Worm (Caenorhabditis elegans) whole organism, L1 larva: ENCODE data around the gene T14B4.1.

ENCODE experiments used
- F16B12.6 ChIP-seq: fragments of 150-350 bp; optimal IDR thresholded peaks from 2 replicates; lab custom pipeline; 2014; ENCODE audit warnings: missing biosample characterization, missing genetic modification characterization
- Y116A8C.19 ChIP-seq: sonication (generic microtip); optimal IDR thresholded peaks from 2 replicates; lab custom pipeline; 2016; ENCODE audit warnings: missing compliant biosample characterization, missing genetic modification characterization, borderline replicate concordance
- aha-1 ChIP-seq: fragments of 150-350 bp; optimal IDR thresholded peaks from 2 replicates; lab custom pipeline; 2014; ENCODE audit warnings: missing biosample characterization, missing genetic modification characterization
- ama-1 ChIP-seq: fragments of 150-350 bp; optimal IDR thresholded peaks from 2 replicates; lab custom pipeline; 2014
- blmp-1 ChIP-seq: fragments of 150-350 bp; optimal IDR thresholded peaks from 2 replicates; lab custom pipeline; 2014; ENCODE audit warnings: missing biosample characterization, missing genetic modification characterization
- ceh-63 ChIP-seq: fragments of 200-800 bp; sonication (Bioruptor generic); optimal IDR thresholded peaks from 2 replicates; lab custom pipeline; 2018; ENCODE audit warnings: mild to moderate bottlenecking, missing genetic modification characterization, missing compliant biosample characterization
- ceh-8 ChIP-seq: fragments of 200-800 bp; sonication (Bioruptor generic); optimal IDR thresholded peaks from 2 replicates; lab custom pipeline; 2018; ENCODE audit warnings: mild to moderate bottlenecking, missing genetic modification characterization, moderate library complexity, missing compliant biosample characterization
- ceh-82 ChIP-seq, 3 experiments: fragments of 150-350 bp in 1 of 3; sonication (generic microtip) in 2 of 3; optimal IDR thresholded peaks; 2 replicates each; lab custom pipeline; 2014 to 2017; ENCODE audit warnings: missing biosample characterization in 3 of 3, missing genetic modification characterization in 3 of 3
- ceh-88 ChIP-seq: fragments of 200-800 bp; sonication (Bioruptor generic); IDR thresholded peaks from 2 replicates; pipeline ENCODE4 v1.3.6; 2022; ENCODE audit warnings: missing genetic modification characterization, missing compliant biosample characterization
- ces-1 ChIP-seq: fragments of 150-350 bp; optimal IDR thresholded peaks from 2 replicates; lab custom pipeline; 2014; ENCODE audit warnings: missing biosample characterization, missing genetic modification reagents, missing genetic modification characterization
- dpl-1 ChIP-seq, 3 experiments: fragments of 150-350 bp in 2 of 3; sonication (generic microtip) in 1 of 3; optimal IDR thresholded peaks; 2 replicates each; lab custom pipeline; 2014 to 2017; ENCODE audit warnings: missing biosample characterization in 3 of 3, missing genetic modification characterization in 3 of 3, missing genetic modification reagents in 3 of 3
- dsc-1 ChIP-seq: sonication (generic microtip); optimal IDR thresholded peaks from 2 replicates; lab custom pipeline; 2016; ENCODE audit warnings: mild to moderate bottlenecking, missing genetic modification characterization, missing compliant biosample characterization
- efl-1 ChIP-seq, 4 experiments: fragments of 150-350 bp; optimal IDR thresholded peaks in 3 of 4; peaks in 1 of 4; 1 replicate in 1 of 4; 2 replicates in 3 of 4; lab custom pipeline; 2014; ENCODE audit warnings: missing biosample characterization in 2 of 4, missing genetic modification characterization in 2 of 4, missing genetic modification reagents in 2 of 4
- egl-13 ChIP-seq: sonication (generic microtip); optimal IDR thresholded peaks from 2 replicates; lab custom pipeline; 2016; ENCODE audit warnings: missing genotype, missing genetic modification reagents, missing genetic modification characterization, missing compliant biosample characterization
- egl-27 ChIP-seq, 2 experiments: fragments of 150-350 bp in 1 of 2; sonication (generic microtip); optimal IDR thresholded peaks; 3 replicates each; lab custom pipeline; 2017 to 2018; ENCODE audit warnings: missing biosample characterization in 2 of 2, missing genetic modification characterization in 2 of 2, missing genetic modification reagents in 2 of 2
- elt-2 ChIP-seq: sonication (generic microtip); optimal IDR thresholded peaks from 2 replicates; lab custom pipeline; 2016; ENCODE audit warnings: missing genetic modification characterization, mild to moderate bottlenecking, inconsistent platforms, missing compliant biosample characterization, missing genetic modification reagents
- elt-3 ChIP-seq, 6 experiments: fragments of 150-350 bp in 1 of 6; sonication (generic microtip); optimal IDR thresholded peaks; 2 replicates each; lab custom pipeline; 2017 to 2018; ENCODE audit warnings: missing biosample characterization in 6 of 6, missing genetic modification characterization in 6 of 6, inconsistent platforms in 1 of 6
- fkh-10 ChIP-seq: sonication (generic microtip); optimal IDR thresholded peaks from 2 replicates; lab custom pipeline; 2017; ENCODE audit warnings: missing biosample characterization, missing genetic modification reagents, missing genetic modification characterization
- fkh-4 ChIP-seq: sonication (generic microtip); optimal IDR thresholded peaks from 2 replicates; lab custom pipeline; 2016; ENCODE audit warnings: missing compliant biosample characterization, missing genetic modification characterization, borderline replicate concordance
- fkh-8 ChIP-seq: sonication (generic microtip); optimal IDR thresholded peaks from 2 replicates; lab custom pipeline; 2016; ENCODE audit warnings: mild to moderate bottlenecking, missing genetic modification characterization, missing compliant biosample characterization
- grh-1 ChIP-seq: fragments of 200-800 bp; sonication (Bioruptor generic); IDR thresholded peaks from 2 replicates; pipeline ENCODE4 v1.3.6; 2022; ENCODE audit warnings: missing genetic modification reagents, missing genetic modification characterization, missing compliant biosample characterization
- hlh-4 ChIP-seq: sonication (generic microtip); optimal IDR thresholded peaks from 2 replicates; lab custom pipeline; 2016; ENCODE audit warnings: mild to moderate bottlenecking, missing genetic modification characterization, missing compliant biosample characterization
- hpl-2 ChIP-seq: fragments of 150-350 bp; optimal IDR thresholded peaks from 2 replicates; lab custom pipeline; 2014; ENCODE audit warnings: missing biosample characterization, missing genetic modification reagents, missing genetic modification characterization
- isw-1 ChIP-seq: fragments of 200-800 bp; sonication (Bioruptor generic); IDR thresholded peaks from 2 replicates; pipeline ENCODE4 v1.3.6; 2022; ENCODE audit warnings: missing genetic modification characterization, missing compliant biosample characterization
- jun-1 ChIP-seq: fragments of 150-350 bp; optimal IDR thresholded peaks from 2 replicates; lab custom pipeline; 2014; ENCODE audit warnings: missing biosample characterization, missing genetic modification reagents, missing genetic modification characterization
- lin-14 ChIP-seq: fragments of 200-800 bp; sonication (Bioruptor generic); optimal IDR thresholded peaks from 2 replicates; lab custom pipeline; 2018; ENCODE audit warnings: mild to moderate bottlenecking, missing genetic modification characterization, moderate library complexity, missing compliant biosample characterization
- lin-35 ChIP-seq, 2 experiments: fragments of 150-350 bp; optimal IDR thresholded peaks; 2 replicates each; lab custom pipeline; 2014; ENCODE audit warnings: missing biosample characterization in 2 of 2, missing genetic modification characterization in 2 of 2, missing genetic modification reagents in 2 of 2
- lsy-2 ChIP-seq, 2 experiments: fragments of 150-350 bp; optimal IDR thresholded peaks; 2 replicates each; lab custom pipeline; 2014; ENCODE audit warnings: missing biosample characterization in 2 of 2, missing genetic modification characterization in 2 of 2
- mef-2 ChIP-seq: fragments of 150-350 bp; optimal IDR thresholded peaks from 2 replicates; lab custom pipeline; 2014; ENCODE audit warnings: missing biosample characterization, missing genetic modification characterization
- mep-1 ChIP-seq: fragments of 150-350 bp; optimal IDR thresholded peaks from 2 replicates; lab custom pipeline; 2014; ENCODE audit warnings: missing biosample characterization, missing genetic modification characterization
- nhr-12 ChIP-seq: sonication (generic microtip); optimal IDR thresholded peaks from 2 replicates; lab custom pipeline; 2017; ENCODE audit warnings: missing biosample characterization, missing genetic modification characterization
- nhr-28 ChIP-seq: fragments of 150-350 bp; optimal IDR thresholded peaks from 2 replicates; lab custom pipeline; 2014; ENCODE audit warnings: missing biosample characterization, missing genetic modification characterization
- nhr-71 ChIP-seq: sonication (generic microtip); optimal IDR thresholded peaks from 2 replicates; lab custom pipeline; 2016; ENCODE audit warnings: mild to moderate bottlenecking, missing genetic modification characterization, moderate library complexity, missing compliant biosample characterization
- nhr-85 ChIP-seq: sonication (generic microtip); peaks from one replicate; lab custom pipeline; 2016; ENCODE audit warnings: missing genetic modification characterization, inconsistent platforms, missing compliant biosample characterization
- pqm-1 ChIP-seq: sonication (generic microtip); optimal IDR thresholded peaks from 3 replicates; lab custom pipeline; 2017; ENCODE audit warnings: missing biosample characterization, missing genetic modification characterization
- rnt-1 ChIP-seq: sonication (generic microtip); optimal IDR thresholded peaks from 2 replicates; lab custom pipeline; 2016; ENCODE audit warnings: mild to moderate bottlenecking, missing genetic modification characterization, moderate library complexity, missing compliant biosample characterization
- skn-1 ChIP-seq: fragments of 150-350 bp; optimal IDR thresholded peaks from 2 replicates; lab custom pipeline; 2014; ENCODE audit warnings: missing biosample characterization, missing genetic modification characterization
- snpc-4 ChIP-seq: fragments of 150-350 bp; optimal IDR thresholded peaks from 2 replicates; lab custom pipeline; 2014; ENCODE audit warnings: missing biosample characterization, missing genetic modification characterization
- sox-4 ChIP-seq: sonication (generic microtip); optimal IDR thresholded peaks from 2 replicates; lab custom pipeline; 2016; ENCODE audit warnings: missing genetic modification characterization, missing compliant biosample characterization
- unc-30 ChIP-seq: sonication (generic microtip); optimal IDR thresholded peaks from 2 replicates; lab custom pipeline; 2017; ENCODE audit warnings: missing biosample characterization, missing genetic modification characterization
- xbp-1 ChIP-seq: sonication (generic microtip); optimal IDR thresholded peaks from 2 replicates; lab custom pipeline; 2016; ENCODE audit warnings: missing genetic modification characterization, missing compliant biosample characterization
- zag-1 ChIP-seq: fragments of 150-350 bp; optimal IDR thresholded peaks from 2 replicates; lab custom pipeline; 2014; ENCODE audit warnings: missing biosample characterization, missing genetic modification characterization
- zip-4 ChIP-seq: fragments of 200-800 bp; sonication (Bioruptor generic); optimal IDR thresholded peaks from 2 replicates; lab custom pipeline; 2018; ENCODE audit warnings: mild to moderate bottlenecking, missing genetic modification characterization, moderate library complexity, missing compliant biosample characterization
- ztf-4 ChIP-seq: fragments of 150-350 bp; optimal IDR thresholded peaks from 2 replicates; lab custom pipeline; 2014; ENCODE audit warnings: missing biosample characterization, missing genetic modification characterization

The T14B4.1 gene

DNA sequence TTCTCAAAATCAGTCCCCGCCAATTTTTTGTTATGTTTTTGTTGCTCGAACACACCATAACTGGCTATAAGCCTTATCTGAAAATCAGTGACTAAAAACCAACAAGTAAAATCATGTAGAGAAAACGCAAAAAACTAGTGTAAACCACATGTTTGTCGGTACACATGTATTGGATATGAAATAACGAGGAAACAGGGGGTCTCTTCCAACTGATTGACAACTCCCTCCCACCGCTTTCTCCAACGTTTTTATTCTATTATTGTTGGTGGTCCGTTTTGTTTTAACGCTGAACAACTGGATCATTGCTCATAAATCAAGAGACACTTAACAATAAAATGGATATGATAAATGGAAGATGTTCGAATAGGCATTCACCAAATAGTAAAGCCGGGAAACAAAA lies 9.9 kb upstream of the T14B4.1 start:
- TF ChIP-seq lin-14 (GFP tag; lab: Kevin White, UChicago), result peak; percentile 32
- no peak for TF ChIP-seq fkh-8 (tag; lab: Kevin White, UChicago)
- TF ChIP-seq dsc-1, result peak; percentile 52
- TF ChIP-seq, all 84 proteins: peak for 2

DNA sequence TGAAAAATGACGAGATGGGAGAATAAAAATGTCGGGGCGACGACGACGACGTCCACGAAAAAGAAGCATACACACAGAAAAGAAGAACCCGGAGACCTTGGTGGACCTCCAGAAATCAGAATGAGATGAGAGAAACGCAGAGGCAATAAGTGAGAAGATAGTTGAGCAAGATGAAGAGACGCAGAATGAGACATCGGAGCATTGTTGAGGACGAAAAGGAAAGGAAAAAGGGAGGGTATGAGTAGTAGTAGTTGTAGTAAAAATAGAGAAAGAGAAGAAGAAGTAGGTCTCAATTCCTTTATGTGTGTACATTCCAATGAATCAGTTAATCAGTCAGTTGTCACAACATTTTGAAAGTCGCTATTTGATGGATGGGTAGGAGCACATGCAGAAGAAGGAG lies 7.4 kb upstream of the T14B4.1 start, which contains the start of gene T14B4.8:
Gene T14B4.8 (minus strand): TSS at position 60 of the 400 bp plus-strand sequence.
- TF ChIP-seq efl-1 (optimal IDR thresholded peaks at IDR 0.05; lab: Kevin White, UChicago), result peak; percentile 13 to 41
- peak in 1 of 2 experiments; percentile 50 for TF ChIP-seq efl-1 (GFP tag; optimal IDR thresholded peaks at IDR 0.05 in 1 of 2; lab: Kevin White, UChicago)
- TF ChIP-seq xbp-1 (tag; lab: Kevin White, UChicago), result no peak
- peak; percentile 6; the same call in 1 of the 2 replicates for TF ChIP-seq isw-1 (GFP tag; lab: Robert Waterston, UW)
- peak; percentile 33 for TF ChIP-seq fkh-10 (GFP tag; lab: Kevin White, UChicago)
- no peak for TF ChIP-seq nhr-85 (tag; lab: Kevin White, UChicago)
- TF ChIP-seq rnt-1 (tag; lab: Kevin White, UChicago), result peak; percentile 17
- TF ChIP-seq lin-35 (GFP tag; optimal IDR thresholded peaks at IDR 0.05; lab: Kevin White, UChicago), result peak in 1 of 2 experiments; percentile 11
- peak in 1 of 3 experiments; percentile 32 for TF ChIP-seq ceh-82 (tag; optimal IDR thresholded peaks at IDR 0.05; lab: Kevin White, UChicago)
- peak; percentile 33 for TF ChIP-seq nhr-71 (tag; lab: Kevin White, UChicago)
- TF ChIP-seq lsy-2 (tag; optimal IDR thresholded peaks at IDR 0.05; lab: Kevin White, UChicago), result peak in 1 of 2 experiments; percentile 27
- no peak for TF ChIP-seq mep-1 (tag; lab: Kevin White, UChicago)
- TF ChIP-seq lin-14 (GFP tag; lab: Kevin White, UChicago), result peak; percentile 69

DNA sequence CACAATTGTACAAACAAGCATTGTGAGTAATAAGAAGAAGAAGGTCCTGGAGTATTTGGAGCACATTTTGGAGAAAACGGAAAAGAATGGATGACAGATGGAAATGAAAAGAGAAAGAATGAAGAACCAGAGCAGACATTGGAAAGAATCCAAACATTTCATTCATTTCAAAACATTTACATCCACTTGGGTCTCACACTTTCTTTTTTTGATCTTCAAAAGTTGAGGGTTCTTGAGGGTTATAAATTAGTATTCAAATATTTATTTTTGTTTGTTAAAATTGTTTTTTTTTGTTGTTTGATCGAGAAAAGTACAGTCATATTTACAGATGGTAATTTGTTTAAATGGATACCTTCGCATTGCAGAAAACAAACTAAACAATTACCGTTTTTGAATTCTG lies 3.0 kb upstream of the T14B4.1 start, which contains the start of gene T14B4.9:
Gene T14B4.9 (minus strand): TSS at position 101 of the 400 bp plus-strand sequence.
- no peak for TF ChIP-seq ceh-8 (GFP tag; lab: Kevin White, UChicago)
- TF ChIP-seq mef-2 (tag; lab: Kevin White, UChicago), result no peak
- no peak for TF ChIP-seq elt-3 (tag; optimal IDR thresholded peaks at IDR 0.05; lab: Kevin White, UChicago)
- no peak for TF ChIP-seq grh-1 (GFP tag; lab: Robert Waterston, UW)
- TF ChIP-seq elt-2 (tag; lab: Kevin White, UChicago), result no peak

DNA sequence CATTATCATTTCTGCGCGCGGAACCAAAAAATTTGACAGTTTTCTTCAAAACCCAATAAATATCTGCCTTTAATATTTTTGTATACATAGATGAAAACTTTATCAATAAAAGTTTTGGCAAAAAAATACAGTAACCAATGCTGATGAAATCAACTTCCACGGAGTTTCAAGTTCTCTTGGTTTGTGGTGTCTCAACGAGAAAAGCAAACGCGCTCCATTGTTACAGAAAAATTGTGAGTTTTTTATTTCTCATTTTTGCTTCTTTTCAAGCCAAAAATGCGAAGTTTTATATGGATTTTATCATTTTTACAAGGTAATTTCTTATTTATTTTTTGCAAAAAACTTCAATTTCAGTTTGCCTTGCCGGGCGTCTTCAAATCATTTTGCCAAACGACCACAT lies 2.0 kb upstream of the T14B4.1 start, which contains the start of gene T14B4.3:
Gene T14B4.3 (plus strand): TSS at position 264 of the 400 bp plus-strand sequence.
- TF ChIP-seq blmp-1 (tag; lab: Kevin White, UChicago), result peak; percentile 61
- TF ChIP-seq pqm-1 (tag; lab: Kevin White, UChicago), result no peak
- peak; percentile 53 to 72 (median 71) for TF ChIP-seq dpl-1 (GFP tag; optimal IDR thresholded peaks at IDR 0.05; lab: Kevin White, UChicago)
- TF ChIP-seq nhr-28, result no peak
- TF ChIP-seq ceh-63 (GFP tag; lab: Kevin White, UChicago), result no peak
- no peak for TF ChIP-seq egl-27 (tag; optimal IDR thresholded peaks at IDR 0.05; lab: Kevin White, UChicago)
- no peak for TF ChIP-seq aha-1 (tag; lab: Kevin White, UChicago)
- TF ChIP-seq xbp-1 (tag; lab: Kevin White, UChicago), result peak; percentile 50
- peak; percentile 26 for TF ChIP-seq jun-1 (tag; lab: Kevin White, UChicago)
- peak; percentile 73 for TF ChIP-seq nhr-71 (tag; lab: Kevin White, UChicago)
- no peak for TF ChIP-seq fkh-4
- TF ChIP-seq ces-1 (GFP tag; lab: Kevin White, UChicago), result no peak
- peak in 1 of 6 experiments; percentile 47 for TF ChIP-seq elt-3 (tag; optimal IDR thresholded peaks at IDR 0.05; lab: Kevin White, UChicago)
- TF ChIP-seq hlh-4 (tag; lab: Kevin White, UChicago), result no peak
- TF ChIP-seq fkh-10 (GFP tag; lab: Kevin White, UChicago), result no peak
- TF ChIP-seq F16B12.6, result peak; percentile 46
- no peak for TF ChIP-seq grh-1 (GFP tag; lab: Robert Waterston, UW)
- TF ChIP-seq rnt-1 (tag; lab: Kevin White, UChicago), result peak; percentile 88
- TF ChIP-seq ztf-4, result no peak
- no peak for TF ChIP-seq unc-30
- TF ChIP-seq fkh-8 (tag; lab: Kevin White, UChicago), result peak; percentile 56
- 0 out of 2 replicates have a peak, but pooled peaks have one; percentile 45 for TF ChIP-seq ceh-88 (GFP tag; lab: Robert Waterston, UW)
- TF ChIP-seq zag-1 (tag; lab: Kevin White, UChicago), result no peak
- TF ChIP-seq efl-1 (optimal IDR thresholded peaks at IDR 0.05; lab: Kevin White, UChicago), result peak; percentile 75 to 82
- peak; percentile 57 to 96 for TF ChIP-seq efl-1 (GFP tag; optimal IDR thresholded peaks at IDR 0.05 in 1 of 2; lab: Kevin White, UChicago)
- TF ChIP-seq skn-1 (tag; lab: Kevin White, UChicago), result peak; percentile 43
- TF ChIP-seq hpl-2, result no peak
- no peak for TF ChIP-seq zip-4 (GFP tag; lab: Kevin White, UChicago)
- no peak for TF ChIP-seq nhr-12 (tag; lab: Kevin White, UChicago)
- no peak for TF ChIP-seq ama-1 (lab: Kevin White, UChicago)
- TF ChIP-seq snpc-4 (tag; lab: Kevin White, UChicago), result no peak
- TF ChIP-seq egl-13 (tag; lab: Kevin White, UChicago), result no peak
- peak; percentile 20 for TF ChIP-seq sox-4 (tag; lab: Kevin White, UChicago)
- TF ChIP-seq Y116A8C.19 (tag; lab: Kevin White, UChicago), result no peak
- peak; percentile 75 for TF ChIP-seq lin-14 (GFP tag; lab: Kevin White, UChicago)
